Worm (Caenorhabditis elegans) whole organism, midembryonic: ENCODE data around the gene sna-3.

Source experiments
- T22C8.4 ChIP-seq: fragments of 200-800 bp; sonication (Bioruptor generic); IDR thresholded peaks from 2 replicates; pipeline ENCODE4 v1.3.6; 2022; ENCODE audit warnings: missing genetic modification characterization, missing compliant biosample characterization
- flt-1 ChIP-seq: fragments of 200-800 bp; sonication (Bioruptor generic); IDR thresholded peaks from 2 replicates; pipeline ENCODE4 v1.3.6; 2022; ENCODE audit warnings: missing genetic modification characterization, missing compliant biosample characterization
- klf-2 ChIP-seq: fragments of 200-800 bp; sonication (Bioruptor generic); conservative IDR thresholded peaks from 2 replicates; pipeline ENCODE4 v1.3.6; 2022; ENCODE audit warnings: missing genetic modification reagents, missing genetic modification characterization, missing compliant biosample characterization
- med-1 ChIP-seq: sonication (generic microtip); optimal IDR thresholded peaks from 2 replicates; lab custom pipeline; 2017; ENCODE audit warnings: missing genetic modification characterization, mild to moderate bottlenecking, missing compliant biosample characterization, antibody characterized with exemption, missing genetic modification reagents; ENCODE audit not compliant: insufficient read depth
- ref-1 ChIP-seq: fragments of 200-800 bp; sonication (Bioruptor generic); conservative IDR thresholded peaks from 2 replicates; pipeline ENCODE4 v1.3.6; 2022; ENCODE audit warnings: missing genetic modification reagents, missing genetic modification characterization, missing compliant biosample characterization
- ztf-23 ChIP-seq: fragments of 200-800 bp; sonication (Bioruptor generic); IDR thresholded peaks from 2 replicates; pipeline ENCODE4 v1.3.6; 2022; ENCODE audit warnings: missing genetic modification reagents, missing genetic modification characterization, missing compliant biosample characterization
- ztf-29 ChIP-seq: fragments of 200-800 bp; sonication (Bioruptor generic); IDR thresholded peaks from 2 replicates; pipeline ENCODE4 v1.3.6; 2022; ENCODE audit warnings: missing genetic modification reagents, missing genetic modification characterization, missing compliant biosample characterization

ce11 chrIII:6158642-6159475, 47.2 kb downstream of the sna-3 start, which contains the start of gene nfm-1:
- peak; percentile 60 for TF ChIP-seq med-1 (GFP tag; lab: Kevin White, UChicago)
- peak; percentile 95 for TF ChIP-seq ztf-23 (GFP tag; lab: Robert Waterston, UW)
- TF ChIP-seq flt-1: peak; percentile 96
- TF ChIP-seq klf-2 (GFP tag; lab: Robert Waterston, UW): peak; percentile 88
- TF ChIP-seq ztf-29 (GFP tag; lab: Robert Waterston, UW): peak; percentile 95
- peak; percentile 89 for TF ChIP-seq ref-1
- TF ChIP-seq T22C8.4 (GFP tag; lab: Robert Waterston, UW): peak; percentile 90
